Fruit fly (Drosophila melanogaster): ENCODE data around the gene CG12011.

Gene CG12011

dm6 chr3L:1745432-1745831 lies 51.0 kb downstream of the CG12011 start:
- TF ChIP-seq cic (GFP tag; optimal IDR thresholded peaks at IDR 0.05) (peak; percentile 22), CG7101 (tag; optimal IDR thresholded peaks at IDR 0.05) (no peak)

Data from whole organism, adult.